Fruit fly (Drosophila melanogaster): ENCODE measurements around the gene CG11403.

Gene CG11403

dm6 chrX:1275018-1275820 is 35.5 kb upstream of the CG11403 start, which contains the start of gene Atf3 (continued):
- TF ChIP-seq CG14710 (tag; optimal IDR thresholded peaks at IDR 0.05) (peak; percentile 96), Drgx (GFP tag; IDR thresholded peaks at IDR 0.05) (peak; percentile 97), toy (GFP tag; IDR thresholded peaks at IDR 0.05) (peak; percentile 95), h (optimal IDR thresholded peaks at IDR 0.05) (no peak), CG18599 (GFP tag; optimal IDR thresholded peaks at IDR 0.05) (peak; percentile 100), CG17802 (tag; optimal IDR thresholded peaks at IDR 0.05) (peak; percentile 90), caup (GFP tag; optimal IDR thresholded peaks at IDR 0.05; ENCODE audit: severe bottlenecking) (peak; percentile 99), Meics (GFP tag; optimal IDR thresholded peaks at IDR 0.05) (peak; percentile 99), seq (GFP tag; IDR thresholded peaks at IDR 0.05) (peak; percentile 99), Gug (GFP tag; IDR thresholded peaks at IDR 0.05) (peak; percentile 99), ERR (GFP tag; optimal IDR thresholded peaks at IDR 0.05) (peak; percentile 98), prd (optimal IDR thresholded peaks at IDR 0.05) (no peak), prd (GFP tag; IDR thresholded peaks at IDR 0.05) (peak; percentile 99), CG17328 (GFP tag; IDR thresholded peaks at IDR 0.05) (peak; percentile 94), CG5180 (GFP tag; optimal IDR thresholded peaks at IDR 0.05) (peak; percentile 91), CG12219 (GFP tag; optimal IDR thresholded peaks at IDR 0.05) (peak; percentile 99), Rfx (GFP tag; IDR thresholded peaks at IDR 0.05) (peak; percentile 99), Mad (GFP tag; optimal IDR thresholded peaks at IDR 0.05) (peak; percentile 99), lab (GFP tag; optimal IDR thresholded peaks at IDR 0.05) (peak; percentile 100), CG10366 (GFP tag; IDR thresholded peaks at IDR 0.05) (peak; percentile 98), CG1832 (GFP tag; optimal IDR thresholded peaks at IDR 0.05) (peak; percentile 40), bsh (GFP tag; optimal IDR thresholded peaks at IDR 0.05) (peak; percentile 76 to 98), B-H2 (GFP tag; optimal IDR thresholded peaks at IDR 0.05) (peak; percentile 98), pfk (GFP tag; optimal IDR thresholded peaks at IDR 0.05) (peak; percentile 99), CG2712 (tag; optimal IDR thresholded peaks at IDR 0.05) (peak; percentile 99), CG2199 (GFP tag; IDR thresholded peaks at IDR 0.05) (peak; percentile 89), ro (GFP tag; IDR thresholded peaks at IDR 0.05) (peak; percentile 97), bbx (GFP tag; IDR thresholded peaks at IDR 0.05; ENCODE audit: partially characterized antibody) (peak; percentile 29; the same call in 1 of the 2 replicates), CG9797 (GFP tag; optimal IDR thresholded peaks at IDR 0.05) (peak; percentile 60), CG13894 (tag; optimal IDR thresholded peaks at IDR 0.05) (peak; percentile 99), Nf-YC (tag; optimal IDR thresholded peaks at IDR 0.05) (peak; percentile 95), Six4 (GFP tag; optimal IDR thresholded peaks at IDR 0.05) (peak; percentile 98), CG9932 (GFP tag; IDR thresholded peaks at IDR 0.05) (peak; percentile 99), ssp (GFP tag; IDR thresholded peaks at IDR 0.05) (peak; percentile 94), CG1602 (GFP tag; optimal IDR thresholded peaks at IDR 0.05) (peak; percentile 98), HmgZ (tag; optimal IDR thresholded peaks at IDR 0.05) (peak; percentile 100), cwo (GFP tag; optimal IDR thresholded peaks at IDR 0.05) (peak; percentile 99), CG8944 (GFP tag; optimal IDR thresholded peaks at IDR 0.05) (peak; percentile 99), Adf1 (GFP tag; IDR thresholded peaks at IDR 0.05) (peak; percentile 95), Sry-δ (GFP tag; optimal IDR thresholded peaks at IDR 0.05) (peak; percentile 82), gt (GFP tag; IDR thresholded peaks at IDR 0.05) (peak; percentile 88), zen2 (GFP tag; IDR thresholded peaks at IDR 0.05; ENCODE audit: partially characterized antibody) (no peak), CG10274 (GFP tag; optimal IDR thresholded peaks at IDR 0.05) (peak; percentile 96), HmgD (GFP tag; optimal IDR thresholded peaks at IDR 0.05) (peak; percentile 99), Dp (GFP tag; optimal IDR thresholded peaks at IDR 0.05) (peak; percentile 35), MTF-1 (GFP tag; optimal IDR thresholded peaks at IDR 0.05; ENCODE audit: borderline replicate concordance) (peak; percentile 94), CG6791 (GFP tag; IDR thresholded peaks at IDR 0.05; ENCODE audit: partially characterized antibody) (no peak), CG34224 (GFP tag; IDR thresholded peaks at IDR 0.05; ENCODE audit: partially characterized antibody) (0 out of 3 replicates have a peak, but pooled peaks have one; percentile 27)
